Fruit fly (Drosophila melanogaster): ENCODE results near the gene Tsp39D.
A peak's percentile ranks its signal among the peaks of the same experiment; 100 is the strongest.

DNA sequence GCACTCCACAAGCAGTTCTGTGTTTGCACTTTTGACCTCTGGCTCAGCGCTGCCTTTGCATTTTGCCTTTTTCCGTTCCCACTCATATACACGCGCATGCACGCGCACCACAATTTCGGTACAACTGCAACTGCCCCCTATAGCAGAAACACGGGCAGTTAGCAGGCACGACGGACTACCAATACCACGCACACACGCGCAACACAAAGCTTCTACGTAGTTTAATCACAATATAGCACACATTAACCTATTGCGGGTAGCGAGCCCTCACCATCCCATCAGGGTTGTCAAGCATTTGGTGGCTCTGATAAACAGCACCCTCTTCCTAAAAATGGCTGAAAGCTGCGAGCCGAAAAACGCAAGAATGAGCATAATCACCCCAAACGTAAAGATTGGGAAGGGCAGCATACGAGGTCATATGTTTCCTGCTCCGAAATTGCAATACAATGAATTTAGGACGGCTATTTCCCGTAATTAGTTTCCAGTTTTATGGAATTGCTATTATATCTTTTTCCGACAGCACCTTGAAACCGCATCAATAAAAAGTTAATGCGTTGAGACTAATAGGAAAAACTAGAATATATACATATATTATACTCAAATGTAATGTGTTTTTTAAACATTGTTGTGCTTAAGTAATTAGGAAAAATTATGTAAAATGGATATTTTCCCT lies 34.5 kb upstream of the Tsp39D start, which contains the start of gene Mondo:
- TF ChIP-seq zen (tag; optimal IDR thresholded peaks at IDR 0.05) (peak; percentile 53), phol (tag; optimal IDR thresholded peaks at IDR 0.05) (peak; percentile 82), usp (GFP tag; optimal IDR thresholded peaks at IDR 0.05) (no peak), pan (optimal IDR thresholded peaks at IDR 0.05) (no peak), pan (GFP tag; optimal IDR thresholded peaks at IDR 0.05 in 1 of 2, IDR thresholded peaks at IDR 0.05 in 1 of 2) (peak in 1 of 2 experiments; percentile 69), eyg (GFP tag; optimal IDR thresholded peaks at IDR 0.05) (no peak), CG4730 (GFP tag; IDR thresholded peaks at IDR 0.05) (0 out of 2 replicates have a peak, but pooled peaks have one; percentile 13), MBD-R2 (GFP tag; IDR thresholded peaks at IDR 0.05) (peak; percentile 58)

All from whole organism, embryonic.